Worm (Caenorhabditis elegans) whole organism, young adult: ENCODE measurements around the gene F13E9.16.
A peak's percentile ranks its signal among the peaks of the same experiment; 100 is the strongest.

Source experiments
- C17E4.6 ChIP-seq: fragments of 200-800 bp; sonication (Bioruptor generic); IDR thresholded peaks from 2 replicates; pipeline ENCODE4 v1.3.6; 2022; ENCODE audit warnings: missing genetic modification reagents, missing genetic modification characterization, missing compliant biosample characterization
- D2030.7 ChIP-seq: fragments of 200-800 bp; sonication (Bioruptor generic); IDR thresholded peaks from 2 replicates; pipeline ENCODE4 v1.3.6; 2022; ENCODE audit warnings: missing genetic modification reagents, missing genetic modification characterization, missing compliant biosample characterization
- F39B2.1 ChIP-seq: fragments of 200-800 bp; sonication (Bioruptor generic); IDR thresholded peaks from 2 replicates; pipeline ENCODE4 v1.3.6; 2022; ENCODE audit warnings: missing genetic modification reagents, missing genetic modification characterization, missing compliant biosample characterization
- F49E8.2 ChIP-seq: sonication (generic microtip); optimal IDR thresholded peaks from 3 replicates; lab custom pipeline; 2017; ENCODE audit warnings: missing genetic modification characterization, mild to moderate bottlenecking, missing compliant biosample characterization, antibody characterized with exemption, moderate library complexity; ENCODE audit not compliant: insufficient read depth
- F52B5.7 ChIP-seq: sonication (generic microtip); optimal IDR thresholded peaks from 2 replicates; lab custom pipeline; 2016; ENCODE audit warnings: mild to moderate bottlenecking, missing genetic modification characterization, missing compliant biosample characterization
- F57A8.1 ChIP-seq: fragments of 200-800 bp; sonication (Bioruptor generic); optimal IDR thresholded peaks from 2 replicates; lab custom pipeline; 2018; ENCODE audit warnings: mild to moderate bottlenecking, missing genetic modification characterization, moderate library complexity, missing compliant biosample characterization
- T07F8.4 ChIP-seq: sonication (generic microtip); optimal IDR thresholded peaks from 2 replicates; lab custom pipeline; 2016; ENCODE audit warnings: mild to moderate bottlenecking, missing genetic modification characterization, moderate library complexity, missing compliant biosample characterization
- Y56A3A.18 ChIP-seq: fragments of 200-800 bp; sonication (Bioruptor generic); IDR thresholded peaks from 2 replicates; pipeline ENCODE4 v1.3.6; 2022; ENCODE audit warnings: missing genetic modification reagents, missing genetic modification characterization, missing compliant biosample characterization
- ZK185.1 ChIP-seq: sonication (generic microtip); optimal IDR thresholded peaks from 2 replicates; lab custom pipeline; 2016; ENCODE audit warnings: mild to moderate bottlenecking, missing genetic modification characterization, missing compliant biosample characterization; ENCODE audit not compliant: poor library complexity, severe bottlenecking
- ama-1 ChIP-seq, 3 experiments: fragments of 150-350 bp in 1 of 3; sonication (generic microtip) in 2 of 3; optimal IDR thresholded peaks; 2 replicates each; lab custom pipeline; 2014 to 2018; ENCODE audit warnings: missing biosample characterization in 2 of 3, missing genetic modification characterization in 2 of 3, missing genetic modification reagents in 2 of 3
- attf-3 ChIP-seq: fragments of 200-800 bp; sonication (Bioruptor generic); conservative IDR thresholded peaks from 2 replicates; pipeline ENCODE4 v1.3.6; 2022; ENCODE audit warnings: missing genetic modification reagents, missing genetic modification characterization, missing compliant biosample characterization
- attf-5 ChIP-seq: fragments of 200-800 bp; sonication (Bioruptor generic); optimal IDR thresholded peaks from 2 replicates; lab custom pipeline; 2018; ENCODE audit warnings: mild to moderate bottlenecking, missing genetic modification characterization, missing compliant biosample characterization
- cebp-1 ChIP-seq, 2 experiments: fragments of 200-800 bp in 1 of 2; sonication (Bioruptor generic) in 1 of 2; sonication (generic microtip) in 1 of 2; IDR thresholded peaks in 1 of 2; optimal IDR thresholded peaks in 1 of 2; 2 replicates each; pipeline versions ENCODE4 v1.3.6 to Lab custom; 2017 to 2022; ENCODE audit warnings: missing compliant biosample characterization in 2 of 2, missing genetic modification characterization in 2 of 2, mild to moderate bottlenecking in 1 of 2, missing genetic modification reagents in 1 of 2, moderate library complexity in 1 of 2
- ceh-100 ChIP-seq: fragments of 200-800 bp; sonication (Bioruptor generic); IDR thresholded peaks from 2 replicates; pipeline ENCODE4 v1.3.6; 2022; ENCODE audit warnings: missing genetic modification reagents, missing genetic modification characterization, missing compliant biosample characterization
- ceh-40 ChIP-seq: fragments of 200-800 bp; sonication (Bioruptor generic); IDR thresholded peaks from 2 replicates; pipeline ENCODE4 v1.3.6; 2022; ENCODE audit warnings: missing genetic modification characterization, missing compliant biosample characterization
- ceh-79 ChIP-seq: sonication (generic microtip); optimal IDR thresholded peaks from 2 replicates; lab custom pipeline; 2017; ENCODE audit warnings: mild to moderate bottlenecking, missing genetic modification characterization, missing compliant biosample characterization
- chd-7 ChIP-seq: sonication (generic microtip); optimal IDR thresholded peaks from 2 replicates; lab custom pipeline; 2016; ENCODE audit warnings: mild to moderate bottlenecking, missing genetic modification characterization, moderate library complexity, missing compliant biosample characterization
- die-1 ChIP-seq: sonication (generic microtip); optimal IDR thresholded peaks from 2 replicates; lab custom pipeline; 2016; ENCODE audit warnings: missing genotype, mild to moderate bottlenecking, missing genetic modification characterization, missing compliant biosample characterization
- dox-1 ChIP-seq: fragments of 200-800 bp; sonication (Bioruptor generic); IDR thresholded peaks from 2 replicates; pipeline ENCODE4 v1.3.6; 2022; ENCODE audit warnings: missing genetic modification reagents, missing genetic modification characterization, missing compliant biosample characterization
- egl-44 ChIP-seq: fragments of 200-800 bp; sonication (Bioruptor generic); IDR thresholded peaks from 2 replicates; pipeline ENCODE4 v1.3.6; 2022; ENCODE audit warnings: missing genetic modification reagents, missing genetic modification characterization, missing compliant biosample characterization
- egrh-3 ChIP-seq: fragments of 200-800 bp; sonication (Bioruptor generic); IDR thresholded peaks from 2 replicates; pipeline ENCODE4 v1.3.6; 2022; ENCODE audit warnings: missing genetic modification reagents, missing genetic modification characterization, missing compliant biosample characterization
- him-1 ChIP-seq: sonication (generic microtip); optimal IDR thresholded peaks from 2 replicates; lab custom pipeline; 2016; ENCODE audit warnings: missing genotype, missing genetic modification reagents, missing genetic modification characterization, missing compliant biosample characterization
- hmg-20 ChIP-seq: fragments of 200-800 bp; sonication (Bioruptor generic); IDR thresholded peaks from 2 replicates; pipeline ENCODE4 v1.3.6; 2022; ENCODE audit warnings: missing genetic modification reagents, missing genetic modification characterization, missing compliant biosample characterization
- lag-1 ChIP-seq: fragments of 200-800 bp; sonication (Bioruptor generic); IDR thresholded peaks from 2 replicates; pipeline ENCODE4 v1.3.6; 2022; ENCODE audit warnings: missing genetic modification reagents, missing genetic modification characterization, missing compliant biosample characterization
- lin-26 ChIP-seq: fragments of 200-800 bp; sonication (Bioruptor generic); IDR thresholded peaks from 2 replicates; pipeline ENCODE4 v1.3.6; 2022; ENCODE audit warnings: missing genetic modification reagents, missing genetic modification characterization, missing compliant biosample characterization
- lin-35 ChIP-seq, 3 experiments: fragments of 150-350 bp in 2 of 3; sonication (generic microtip) in 1 of 3; optimal IDR thresholded peaks; 2 replicates each; lab custom pipeline; 2014 to 2018; ENCODE audit warnings: missing biosample characterization in 3 of 3, missing genetic modification characterization in 3 of 3, missing genetic modification reagents in 3 of 3
- lir-1 ChIP-seq: fragments of 200-800 bp; sonication (Bioruptor generic); conservative IDR thresholded peaks from 2 replicates; pipeline ENCODE4 v1.3.6; 2022; ENCODE audit warnings: missing genetic modification reagents, missing genetic modification characterization, missing compliant biosample characterization
- lsl-1 ChIP-seq: fragments of 200-800 bp; sonication (Bioruptor generic); optimal IDR thresholded peaks from 2 replicates; lab custom pipeline; 2018; ENCODE audit warnings: mild to moderate bottlenecking, missing genetic modification characterization, moderate library complexity, missing compliant biosample characterization
- lsy-27 ChIP-seq: sonication (generic microtip); optimal IDR thresholded peaks from 2 replicates; lab custom pipeline; 2017; ENCODE audit warnings: missing genetic modification characterization, mild to moderate bottlenecking, missing compliant biosample characterization, antibody characterized with exemption, missing genotype, borderline replicate concordance; ENCODE audit not compliant: insufficient read depth
- madf-6 ChIP-seq: fragments of 200-800 bp; sonication (Bioruptor generic); IDR thresholded peaks from 2 replicates; pipeline ENCODE4 v1.3.6; 2022; ENCODE audit warnings: missing genetic modification reagents, missing genetic modification characterization, missing compliant biosample characterization
- mel-28 ChIP-seq: sonication (generic microtip); optimal IDR thresholded peaks from 2 replicates; lab custom pipeline; 2016; ENCODE audit warnings: borderline replicate concordance, mild to moderate bottlenecking, missing genetic modification characterization, missing compliant biosample characterization
- mxl-1 ChIP-seq: sonication (generic microtip); optimal IDR thresholded peaks from 2 replicates; lab custom pipeline; 2016; ENCODE audit warnings: missing genetic modification characterization, missing compliant biosample characterization
- nfyb-1 ChIP-seq: fragments of 200-800 bp; sonication (Bioruptor generic); IDR thresholded peaks from 2 replicates; pipeline ENCODE4 v1.3.6; 2022; ENCODE audit warnings: missing genetic modification reagents, missing genetic modification characterization, missing compliant biosample characterization
- nhr-120 ChIP-seq: fragments of 200-800 bp; sonication (Bioruptor generic); IDR thresholded peaks from 2 replicates; pipeline ENCODE4 v1.3.6; 2022; ENCODE audit warnings: missing genetic modification characterization, missing compliant biosample characterization
- nhr-179 ChIP-seq: sonication (generic microtip); optimal IDR thresholded peaks from 2 replicates; lab custom pipeline; 2016; ENCODE audit warnings: mild to moderate bottlenecking, missing genetic modification characterization, missing compliant biosample characterization
- rcor-1 ChIP-seq: fragments of 200-800 bp; sonication (Bioruptor generic); IDR thresholded peaks from 2 replicates; pipeline ENCODE4 v1.3.6; 2022; ENCODE audit warnings: missing genetic modification reagents, missing genetic modification characterization, missing compliant biosample characterization
- rpc-1 ChIP-seq, 2 experiments: fragments of 150-350 bp in 1 of 2; sonication (generic microtip) in 1 of 2; optimal IDR thresholded peaks; 2 replicates each; lab custom pipeline; 2014 to 2018; ENCODE audit warnings: missing biosample characterization in 1 of 2, missing genetic modification characterization in 1 of 2, missing genetic modification reagents in 1 of 2, missing genotype in 1 of 2
- sea-2 ChIP-seq: fragments of 200-800 bp; sonication (Bioruptor generic); IDR thresholded peaks from 2 replicates; pipeline ENCODE4 v1.3.6; 2022; ENCODE audit warnings: missing genetic modification characterization, missing compliant biosample characterization
- snpc-4 ChIP-seq, 5 experiments: fragments of 150-350 bp in 1 of 5; sonication (generic microtip) in 4 of 5; optimal IDR thresholded peaks; 2 replicates each; lab custom pipeline; 2014 to 2018; ENCODE audit warnings: missing genetic modification characterization in 5 of 5, missing biosample characterization in 3 of 5, antibody characterized with exemption in 2 of 5, mild to moderate bottlenecking in 2 of 5, missing compliant biosample characterization in 2 of 5, missing genotype in 2 of 5, moderate library complexity in 2 of 5, missing genetic modification reagents in 1 of 5
- somi-1 ChIP-seq: fragments of 200-800 bp; sonication (Bioruptor generic); optimal IDR thresholded peaks from 2 replicates; lab custom pipeline; 2018; ENCODE audit warnings: mild to moderate bottlenecking, missing genetic modification characterization, missing compliant biosample characterization
- tbp1 ChIP-seq: fragments of 200-800 bp; sonication (Bioruptor generic); optimal IDR thresholded peaks from 2 replicates; lab custom pipeline; 2018; ENCODE audit warnings: mild to moderate bottlenecking, missing genetic modification characterization, missing compliant biosample characterization
- ztf-25 ChIP-seq: fragments of 200-800 bp; sonication (Bioruptor generic); IDR thresholded peaks from 2 replicates; pipeline ENCODE4 v1.3.6; 2022; ENCODE audit warnings: missing genetic modification reagents, missing genetic modification characterization, missing compliant biosample characterization
- ztf-3 ChIP-seq: fragments of 200-800 bp; sonication (Bioruptor generic); optimal IDR thresholded peaks from 2 replicates; lab custom pipeline; 2018; ENCODE audit warnings: mild to moderate bottlenecking, missing genetic modification characterization, missing compliant biosample characterization

F13E9.16 gene

ce11 chrIV:10842705-10843364 lies 44.4 kb downstream of the F13E9.16 start, which contains the start of gene T11G6.5 (continued):
- no peak for TF ChIP-seq T07F8.4 (tag; lab: Kevin White, UChicago)
- no peak for TF ChIP-seq ztf-25
- no peak for TF ChIP-seq sea-2 (GFP tag; lab: Robert Waterston, UW)
- no peak for TF ChIP-seq ztf-3
- TF ChIP-seq chd-7 (tag; lab: Kevin White, UChicago) = no peak
- peak; percentile 47 for TF ChIP-seq attf-5
- no peak for TF ChIP-seq snpc-4 (GFP tag; optimal IDR thresholded peaks at IDR 0.05; lab: Kevin White, UChicago)
- peak in 1 of 4 experiments; percentile 13 for TF ChIP-seq snpc-4 (tag; optimal IDR thresholded peaks at IDR 0.05; lab: Kevin White, UChicago)
- no peak for TF ChIP-seq tbp1 (GFP tag; lab: Kevin White, UChicago)
- no peak for TF ChIP-seq F57A8.1 (GFP tag; lab: Kevin White, UChicago)
- no peak for TF ChIP-seq ZK185.1 (tag; lab: Kevin White, UChicago)
- no peak for TF ChIP-seq Y56A3A.18 (GFP tag; lab: Robert Waterston, UW)
- TF ChIP-seq madf-6 (GFP tag; lab: Robert Waterston, UW) = no peak
- no peak for TF ChIP-seq him-1
- no peak for TF ChIP-seq lag-1 (GFP tag; lab: Robert Waterston, UW)
- no peak for TF ChIP-seq F52B5.7

- TF ChIP-seq cebp-1 (GFP tag; IDR thresholded peaks at IDR 0.05; lab: Robert Waterston, UW) (no peak), cebp-1 (tag; optimal IDR thresholded peaks at IDR 0.05; lab: Kevin White, UChicago) (no peak), rcor-1 (GFP tag; lab: Robert Waterston, UW) (peak; percentile 31; the same call in 1 of the 2 replicates), madf-6 (GFP tag; lab: Robert Waterston, UW) (peak; percentile 69), egl-44 (GFP tag; lab: Robert Waterston, UW) (0 out of 2 replicates have a peak, but pooled peaks have one; percentile 36), sea-2 (GFP tag; lab: Robert Waterston, UW) (no peak), lin-35 (GFP tag; optimal IDR thresholded peaks at IDR 0.05; lab: Kevin White, UChicago) (no peak), somi-1 (no peak), T07F8.4 (tag; lab: Kevin White, UChicago) (no peak), lir-1 (no peak), attf-3 (GFP tag; lab: Robert Waterston, UW) (peak; percentile 27; the same call in 1 of the 2 replicates), mel-28 (tag; lab: Kevin White, UChicago) (no peak), mxl-1 (tag; lab: Kevin White, UChicago) (no peak), C17E4.6 (GFP tag; lab: Robert Waterston, UW) (0 out of 2 replicates have a peak, but pooled peaks have one; percentile 46), D2030.7 (GFP tag; lab: Robert Waterston, UW) (0 out of 2 replicates have a peak, but pooled peaks have one; percentile 12), F57A8.1 (GFP tag; lab: Kevin White, UChicago) (no peak), lsl-1 (GFP tag; lab: Kevin White, UChicago) (peak; percentile 57), ceh-40 (no peak), lin-26 (no peak), nhr-179 (no peak), F49E8.2 (tag; lab: Kevin White, UChicago) (peak; percentile 29), ceh-79 (no peak), ama-1 (optimal IDR thresholded peaks at IDR 0.05; lab: Kevin White, UChicago) (no peak), ama-1 (GFP tag; optimal IDR thresholded peaks at IDR 0.05; lab: Kevin White, UChicago) (peak in 1 of 2 experiments; percentile 28), nfyb-1 (GFP tag; lab: Robert Waterston, UW) (peak; percentile 18; the same call in 1 of the 2 replicates), die-1 (tag; lab: Kevin White, UChicago) (no peak), hmg-20 (GFP tag; lab: Robert Waterston, UW) (no peak), nhr-120 (GFP tag; lab: Robert Waterston, UW) (no peak), rpc-1 (optimal IDR thresholded peaks at IDR 0.05; lab: Kevin White, UChicago) (no peak), rpc-1 (tag; optimal IDR thresholded peaks at IDR 0.05; lab: Kevin White, UChicago) (no peak), F39B2.1 (0 out of 2 replicates have a peak, but pooled peaks have one; percentile 7), lsy-27 (tag; lab: Kevin White, UChicago) (no peak), egrh-3 (GFP tag; lab: Robert Waterston, UW) (no peak), dox-1 (GFP tag; lab: Robert Waterston, UW) (peak; percentile 40), ceh-100 (GFP tag; lab: Robert Waterston, UW) (0 out of 2 replicates have a peak, but pooled peaks have one; percentile 15)
These were observed 45.0 kb downstream of the F13E9.16 start for ce11 chrIV:10842232-10842631.
